Worm (Caenorhabditis elegans): ENCODE data around the gene Y4C6B.4.
"Not testable (repeated sequence)": the region's sequence is repeated elsewhere in the genome, so short reads cannot be mapped to it uniquely, and the experiment has no call there.

ce11 chrIV:5295240-5295639, 31.0 kb upstream of the Y4C6B.4 start, which contains the start of gene msp-51:
- TF ChIP-seq him-1, W03F9.2, dao-5 (tag; optimal IDR thresholded peaks at IDR 0.05): not testable (repeated sequence)
